Fruit fly (Drosophila melanogaster): ENCODE measurements around the gene cype.
A peak's percentile ranks its signal among the peaks of the same experiment; 100 is the strongest.

Gene cype

DNA sequence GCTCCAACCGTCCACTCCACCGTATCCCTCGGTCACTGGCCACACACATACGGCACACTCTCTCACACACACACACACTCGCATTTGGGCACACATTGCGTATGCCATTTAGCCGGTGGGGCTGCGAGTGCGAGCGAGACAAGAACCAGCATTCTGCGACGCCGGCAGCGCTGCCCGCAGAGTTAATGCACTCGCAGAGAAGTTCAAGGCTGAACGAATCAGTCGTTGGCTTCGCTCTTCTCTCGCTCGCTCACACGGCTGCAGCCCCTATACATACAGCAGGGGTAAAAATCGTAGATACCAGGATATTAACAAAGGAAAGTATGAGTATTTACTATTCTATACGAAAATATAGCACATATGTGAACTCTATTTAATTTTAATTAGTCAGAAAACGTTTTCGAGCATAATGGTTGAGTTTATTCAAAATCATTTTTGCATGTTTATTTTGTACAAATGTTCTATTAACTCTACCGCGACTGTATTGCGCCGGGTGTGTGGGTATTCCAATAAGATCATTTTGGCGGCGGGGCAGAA is 34.0 kb upstream of the cype start:
- no peak for TF ChIP-seq Dfd (GFP tag; optimal IDR thresholded peaks at IDR 0.05)
- peak; percentile 91 for TF ChIP-seq sage (GFP tag; optimal IDR thresholded peaks at IDR 0.05)
- TF ChIP-seq CG9705 (GFP tag; optimal IDR thresholded peaks at IDR 0.05): peak; percentile 97
- TF ChIP-seq jim (GFP tag; optimal IDR thresholded peaks at IDR 0.05): peak; percentile 86
- TF ChIP-seq Mio (GFP tag; optimal IDR thresholded peaks at IDR 0.05): peak; percentile 84
- peak; percentile 60 for TF ChIP-seq sv (GFP tag; optimal IDR thresholded peaks at IDR 0.05)
- TF ChIP-seq Dif (GFP tag; optimal IDR thresholded peaks at IDR 0.05; ENCODE audit: partially characterized antibody): peak; percentile 86
- TF ChIP-seq foxo (GFP tag; optimal IDR thresholded peaks at IDR 0.05): peak; percentile 90 to 98
- peak; percentile 75 for TF ChIP-seq N (GFP tag; optimal IDR thresholded peaks at IDR 0.05)
- TF ChIP-seq lola (GFP tag; optimal IDR thresholded peaks at IDR 0.05): no peak
- no peak for TF ChIP-seq pan (optimal IDR thresholded peaks at IDR 0.05)
- TF ChIP-seq dmrt93B (GFP tag; optimal IDR thresholded peaks at IDR 0.05): peak; percentile 92
- TF ChIP-seq Rel (GFP tag; optimal IDR thresholded peaks at IDR 0.05): peak; percentile 98
- peak; percentile 90 for TF ChIP-seq Rel (tag; optimal IDR thresholded peaks at IDR 0.05)
- no peak for TF ChIP-seq Abd-B (GFP tag; optimal IDR thresholded peaks at IDR 0.05)
- peak; percentile 99 for TF ChIP-seq ey (GFP tag; optimal IDR thresholded peaks at IDR 0.05)
- TF ChIP-seq GATAd (GFP tag; optimal IDR thresholded peaks at IDR 0.05): no peak
- no peak for TF ChIP-seq usp (GFP tag; optimal IDR thresholded peaks at IDR 0.05)
- peak; percentile 97 for TF ChIP-seq brk (GFP tag; optimal IDR thresholded peaks at IDR 0.05)
- peak; percentile 34 to 71 for TF ChIP-seq dl (GFP tag; optimal IDR thresholded peaks at IDR 0.05; ENCODE audit: insufficient read depth in 1 of 2, partially characterized antibody in 2 of 2)
- no peak for TF ChIP-seq Myc (optimal IDR thresholded peaks at IDR 0.05)
- TF ChIP-seq dsf (GFP tag; optimal IDR thresholded peaks at IDR 0.05; ENCODE audit: borderline replicate concordance): peak; percentile 79
- peak; percentile 84 for TF ChIP-seq Hr83 (GFP tag; optimal IDR thresholded peaks at IDR 0.05; ENCODE audit: poor library complexity, severe bottlenecking)
- peak; percentile 92 for TF ChIP-seq Jra (GFP tag; optimal IDR thresholded peaks at IDR 0.05)
- TF ChIP-seq rgr (GFP tag; optimal IDR thresholded peaks at IDR 0.05): peak; percentile 98
- TF ChIP-seq OdsH (GFP tag; optimal IDR thresholded peaks at IDR 0.05): peak; percentile 99
- TF ChIP-seq CrebA (GFP tag; optimal IDR thresholded peaks at IDR 0.05; ENCODE audit: borderline replicate concordance): peak; percentile 97
- no peak for TF ChIP-seq Hr78 (GFP tag; optimal IDR thresholded peaks at IDR 0.05)
- TF ChIP-seq fru (GFP tag; optimal IDR thresholded peaks at IDR 0.05): peak; percentile 98
- TF ChIP-seq HLH106 (tag; optimal IDR thresholded peaks at IDR 0.05): peak; percentile 98
- TF ChIP-seq Hnf4 (GFP tag; optimal IDR thresholded peaks at IDR 0.05): peak; percentile 97
- TF ChIP-seq Vsx2 (GFP tag; optimal IDR thresholded peaks at IDR 0.05; ENCODE audit: partially characterized antibody): peak; percentile 47
- TF ChIP-seq tai (GFP tag; optimal IDR thresholded peaks at IDR 0.05): peak; percentile 94
- TF ChIP-seq woc (GFP tag; optimal IDR thresholded peaks at IDR 0.05): peak; percentile 98
- peak; percentile 98 for TF ChIP-seq Sp1 (GFP tag; optimal IDR thresholded peaks at IDR 0.05)
- peak; percentile 96 for TF ChIP-seq CG32264 (GFP tag; optimal IDR thresholded peaks at IDR 0.05)
- peak; percentile 98 for TF ChIP-seq br (GFP tag; optimal IDR thresholded peaks at IDR 0.05)
- TF ChIP-seq h (GFP tag; optimal IDR thresholded peaks at IDR 0.05): peak; percentile 99
- peak; percentile 92 for TF ChIP-seq psq (GFP tag; optimal IDR thresholded peaks at IDR 0.05)

DNA sequence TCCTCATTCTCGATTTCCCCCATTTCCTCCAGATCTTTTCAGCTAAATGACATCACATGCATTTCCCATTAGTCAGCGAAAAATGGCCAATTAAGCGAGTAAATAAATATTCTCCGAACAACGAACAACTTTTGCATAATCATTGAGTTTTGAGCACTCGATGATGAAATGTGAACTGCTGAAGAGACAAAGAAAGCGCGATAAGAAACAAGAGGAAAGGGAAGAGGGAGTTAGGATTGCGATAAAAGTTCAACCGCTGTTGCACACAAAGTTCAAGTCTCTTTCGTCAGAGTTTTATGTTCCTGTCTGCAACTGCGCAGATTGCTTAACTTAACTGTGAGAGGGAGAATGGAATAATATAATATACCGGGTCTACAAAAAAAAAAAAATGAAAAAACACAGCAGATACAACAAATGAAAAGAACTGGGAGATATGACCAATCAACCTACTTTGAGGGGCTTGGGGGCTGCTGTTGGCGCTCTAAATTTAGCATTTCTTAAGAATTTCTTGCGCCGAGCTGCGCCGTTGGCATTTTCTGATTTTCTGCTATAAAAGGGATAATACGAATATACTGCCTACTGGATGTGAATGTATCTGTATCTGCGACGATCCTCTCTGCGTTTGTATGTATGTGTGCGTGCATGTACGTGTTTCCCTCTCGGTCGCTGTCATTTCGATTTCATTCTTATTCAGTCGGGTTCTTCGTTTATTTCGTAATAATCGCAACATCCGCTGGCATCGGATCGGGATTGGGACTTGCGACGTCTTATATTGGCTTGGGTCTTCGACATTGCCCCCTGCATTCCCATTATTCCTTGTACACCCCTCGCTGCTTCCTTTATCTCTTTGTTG is 32.4 kb upstream of the cype start:
- no peak for TF ChIP-seq dmrt93B (GFP tag; optimal IDR thresholded peaks at IDR 0.05)
- TF ChIP-seq usp (GFP tag; optimal IDR thresholded peaks at IDR 0.05): no peak
- TF ChIP-seq Hr83 (GFP tag; optimal IDR thresholded peaks at IDR 0.05; ENCODE audit: poor library complexity, severe bottlenecking): peak; percentile 22
- TF ChIP-seq pan (optimal IDR thresholded peaks at IDR 0.05): no peak
- TF ChIP-seq fru (GFP tag; optimal IDR thresholded peaks at IDR 0.05): peak; percentile 43
- peak; percentile 75 for TF ChIP-seq Hnf4 (GFP tag; optimal IDR thresholded peaks at IDR 0.05)
- TF ChIP-seq dl (GFP tag; optimal IDR thresholded peaks at IDR 0.05; ENCODE audit: insufficient read depth in 1 of 2, partially characterized antibody in 2 of 2): no peak
- peak; percentile 32 for TF ChIP-seq rgr (GFP tag; optimal IDR thresholded peaks at IDR 0.05)
- peak; percentile 42 for TF ChIP-seq woc (GFP tag; optimal IDR thresholded peaks at IDR 0.05)
- TF ChIP-seq Sp1 (GFP tag; optimal IDR thresholded peaks at IDR 0.05): no peak
- TF ChIP-seq sv (GFP tag; optimal IDR thresholded peaks at IDR 0.05): no peak
- TF ChIP-seq foxo (GFP tag; optimal IDR thresholded peaks at IDR 0.05): peak in 1 of 2 experiments; percentile 22
- TF ChIP-seq brk (GFP tag; optimal IDR thresholded peaks at IDR 0.05): peak; percentile 48
- TF ChIP-seq OdsH (GFP tag; optimal IDR thresholded peaks at IDR 0.05): peak; percentile 31
- no peak for TF ChIP-seq lola (GFP tag; optimal IDR thresholded peaks at IDR 0.05)
- TF ChIP-seq Vsx2 (GFP tag; optimal IDR thresholded peaks at IDR 0.05; ENCODE audit: partially characterized antibody): peak; percentile 48
- TF ChIP-seq HLH106 (tag; optimal IDR thresholded peaks at IDR 0.05): peak; percentile 39
- TF ChIP-seq dsf (GFP tag; optimal IDR thresholded peaks at IDR 0.05; ENCODE audit: borderline replicate concordance): no peak
- no peak for TF ChIP-seq sage (GFP tag; optimal IDR thresholded peaks at IDR 0.05)
- peak; percentile 27 for TF ChIP-seq Dif (GFP tag; optimal IDR thresholded peaks at IDR 0.05; ENCODE audit: partially characterized antibody)
- TF ChIP-seq Hr78 (GFP tag; optimal IDR thresholded peaks at IDR 0.05): no peak
- peak; percentile 4 for TF ChIP-seq N (GFP tag; optimal IDR thresholded peaks at IDR 0.05)
- peak; percentile 50 for TF ChIP-seq h (GFP tag; optimal IDR thresholded peaks at IDR 0.05)
- TF ChIP-seq Jra (GFP tag; optimal IDR thresholded peaks at IDR 0.05): peak; percentile 38
- TF ChIP-seq CG9705 (GFP tag; optimal IDR thresholded peaks at IDR 0.05): no peak
- TF ChIP-seq Mio (GFP tag; optimal IDR thresholded peaks at IDR 0.05): no peak
- TF ChIP-seq Abd-B (GFP tag; optimal IDR thresholded peaks at IDR 0.05): no peak
- peak; percentile 30 for TF ChIP-seq tai (GFP tag; optimal IDR thresholded peaks at IDR 0.05)
- TF ChIP-seq br (GFP tag; optimal IDR thresholded peaks at IDR 0.05): no peak
- peak; percentile 55 for TF ChIP-seq CrebA (GFP tag; optimal IDR thresholded peaks at IDR 0.05; ENCODE audit: borderline replicate concordance)
- TF ChIP-seq Dfd (GFP tag; optimal IDR thresholded peaks at IDR 0.05): no peak
- TF ChIP-seq Myc (optimal IDR thresholded peaks at IDR 0.05): no peak
- peak; percentile 76 for TF ChIP-seq psq (GFP tag; optimal IDR thresholded peaks at IDR 0.05)
- TF ChIP-seq ey (GFP tag; optimal IDR thresholded peaks at IDR 0.05): peak; percentile 13
- TF ChIP-seq GATAd (GFP tag; optimal IDR thresholded peaks at IDR 0.05): peak; percentile 27
- TF ChIP-seq jim (GFP tag; optimal IDR thresholded peaks at IDR 0.05): no peak
- no peak for TF ChIP-seq CG32264 (GFP tag; optimal IDR thresholded peaks at IDR 0.05)
- TF ChIP-seq Rel (GFP tag; optimal IDR thresholded peaks at IDR 0.05): no peak
- TF ChIP-seq Rel (tag; optimal IDR thresholded peaks at IDR 0.05): peak; percentile 68

Data from whole organism, wandering third instar larva.